Worm (Caenorhabditis elegans) whole organism, young adult: ENCODE results near the gene bgal-2.

Experiments
- F10E7.11 ChIP-seq: sonication (generic microtip); optimal IDR thresholded peaks from 2 replicates; lab custom pipeline; 2017; ENCODE audit warnings: mild to moderate bottlenecking, missing genetic modification characterization, moderate library complexity, missing compliant biosample characterization
- F23B12.7 ChIP-seq: sonication (generic microtip); optimal IDR thresholded peaks from 2 replicates; lab custom pipeline; 2017; ENCODE audit warnings: missing genetic modification characterization, mild to moderate bottlenecking, missing compliant biosample characterization, antibody characterized with exemption, moderate library complexity; ENCODE audit not compliant: insufficient read depth
- F37B4.10 ChIP-seq: fragments of 200-800 bp; sonication (Bioruptor generic); IDR thresholded peaks from 2 replicates; pipeline ENCODE4 v1.3.6; 2022; ENCODE audit warnings: missing genetic modification characterization, missing compliant biosample characterization
- F55B11.4 ChIP-seq: sonication (generic microtip); optimal IDR thresholded peaks from 2 replicates; lab custom pipeline; 2016; ENCODE audit warnings: missing compliant biosample characterization, missing genetic modification characterization, borderline replicate concordance; ENCODE audit not compliant: insufficient read depth
- Y53G8AR.9 ChIP-seq: fragments of 200-800 bp; sonication (Bioruptor generic); conservative IDR thresholded peaks from 2 replicates; pipeline ENCODE4 v1.3.6; 2022; ENCODE audit warnings: missing genetic modification reagents, missing genetic modification characterization, missing compliant biosample characterization
- Y56A3A.18 ChIP-seq: fragments of 200-800 bp; sonication (Bioruptor generic); IDR thresholded peaks from 2 replicates; pipeline ENCODE4 v1.3.6; 2022; ENCODE audit warnings: missing genetic modification reagents, missing genetic modification characterization, missing compliant biosample characterization
- Y79H2A.3 ChIP-seq: fragments of 200-800 bp; sonication (Bioruptor generic); conservative IDR thresholded peaks from 2 replicates; pipeline ENCODE4 v1.3.6; 2022; ENCODE audit warnings: missing genetic modification reagents, missing genetic modification characterization, missing compliant biosample characterization
- ZK185.1 ChIP-seq: sonication (generic microtip); optimal IDR thresholded peaks from 2 replicates; lab custom pipeline; 2016; ENCODE audit warnings: mild to moderate bottlenecking, missing genetic modification characterization, missing compliant biosample characterization; ENCODE audit not compliant: poor library complexity, severe bottlenecking
- atf-7 ChIP-seq: sonication (generic microtip); optimal IDR thresholded peaks from 2 replicates; lab custom pipeline; 2017; ENCODE audit warnings: mild to moderate bottlenecking, missing genetic modification characterization, missing compliant biosample characterization
- attf-6 ChIP-seq: fragments of 200-800 bp; sonication (Bioruptor generic); IDR thresholded peaks from 2 replicates; pipeline ENCODE4 v1.3.6; 2022; ENCODE audit warnings: missing genetic modification reagents, missing genetic modification characterization, missing compliant biosample characterization
- cebp-1 ChIP-seq, 2 experiments: fragments of 200-800 bp in 1 of 2; sonication (Bioruptor generic) in 1 of 2; sonication (generic microtip) in 1 of 2; IDR thresholded peaks in 1 of 2; optimal IDR thresholded peaks in 1 of 2; 2 replicates each; pipeline versions ENCODE4 v1.3.6 to Lab custom; 2017 to 2022; ENCODE audit warnings: missing compliant biosample characterization in 2 of 2, missing genetic modification characterization in 2 of 2, mild to moderate bottlenecking in 1 of 2, missing genetic modification reagents in 1 of 2, moderate library complexity in 1 of 2
- ceh-40 ChIP-seq: fragments of 200-800 bp; sonication (Bioruptor generic); IDR thresholded peaks from 2 replicates; pipeline ENCODE4 v1.3.6; 2022; ENCODE audit warnings: missing genetic modification characterization, missing compliant biosample characterization
- ceh-58 ChIP-seq: fragments of 200-800 bp; sonication (Bioruptor generic); IDR thresholded peaks from 2 replicates; pipeline ENCODE4 v1.3.6; 2022; ENCODE audit warnings: missing genetic modification characterization, missing compliant biosample characterization
- dox-1 ChIP-seq: fragments of 200-800 bp; sonication (Bioruptor generic); IDR thresholded peaks from 2 replicates; pipeline ENCODE4 v1.3.6; 2022; ENCODE audit warnings: missing genetic modification reagents, missing genetic modification characterization, missing compliant biosample characterization
- hmg-1.2 ChIP-seq: fragments of 200-800 bp; sonication (Bioruptor generic); IDR thresholded peaks from 2 replicates; pipeline ENCODE4 v1.3.6; 2022; ENCODE audit warnings: missing genetic modification reagents, missing genetic modification characterization, missing compliant biosample characterization
- hmg-20 ChIP-seq: fragments of 200-800 bp; sonication (Bioruptor generic); IDR thresholded peaks from 2 replicates; pipeline ENCODE4 v1.3.6; 2022; ENCODE audit warnings: missing genetic modification reagents, missing genetic modification characterization, missing compliant biosample characterization
- hsf-1 ChIP-seq: fragments of 200-800 bp; sonication (Bioruptor generic); IDR thresholded peaks from 2 replicates; pipeline ENCODE4 v1.3.6; 2022; ENCODE audit warnings: missing genetic modification reagents, missing genetic modification characterization, missing compliant biosample characterization
- let-526 ChIP-seq: fragments of 200-800 bp; sonication (Bioruptor generic); IDR thresholded peaks from 2 replicates; pipeline ENCODE4 v1.3.6; 2022; ENCODE audit warnings: missing genetic modification reagents, missing genetic modification characterization, missing compliant biosample characterization
- let-607 ChIP-seq, 2 experiments: fragments of 200-800 bp in 1 of 2; sonication (Bioruptor generic) in 1 of 2; sonication (generic microtip) in 1 of 2; optimal IDR thresholded peaks; 2 replicates each; lab custom pipeline; 2016 to 2018; ENCODE audit warnings: mild to moderate bottlenecking in 2 of 2, missing compliant biosample characterization in 2 of 2, missing genetic modification characterization in 2 of 2, moderate library complexity in 2 of 2, missing genotype in 1 of 2
- lin-26 ChIP-seq: fragments of 200-800 bp; sonication (Bioruptor generic); IDR thresholded peaks from 2 replicates; pipeline ENCODE4 v1.3.6; 2022; ENCODE audit warnings: missing genetic modification reagents, missing genetic modification characterization, missing compliant biosample characterization
- madf-10 ChIP-seq: sonication (generic microtip); optimal IDR thresholded peaks from 2 replicates; lab custom pipeline; 2016; ENCODE audit warnings: mild to moderate bottlenecking, missing genetic modification characterization, missing compliant biosample characterization
- nfyb-1 ChIP-seq: fragments of 200-800 bp; sonication (Bioruptor generic); IDR thresholded peaks from 2 replicates; pipeline ENCODE4 v1.3.6; 2022; ENCODE audit warnings: missing genetic modification reagents, missing genetic modification characterization, missing compliant biosample characterization
- nhr-80 ChIP-seq: sonication (generic microtip); optimal IDR thresholded peaks from 2 replicates; lab custom pipeline; 2016; ENCODE audit warnings: missing genetic modification characterization, missing compliant biosample characterization
- nhr-90 ChIP-seq: sonication (generic microtip); optimal IDR thresholded peaks from 2 replicates; lab custom pipeline; 2016; ENCODE audit warnings: missing genotype, mild to moderate bottlenecking, missing genetic modification characterization, missing compliant biosample characterization
- rec-8 ChIP-seq, 2 experiments: sonication (generic microtip); optimal IDR thresholded peaks; 2 replicates each; lab custom pipeline; 2016; ENCODE audit warnings: mild to moderate bottlenecking in 2 of 2, missing genetic modification characterization in 2 of 2, missing genetic modification reagents in 2 of 2, missing genotype in 2 of 2, missing biosample characterization in 1 of 2, missing compliant biosample characterization in 1 of 2, moderate library complexity in 1 of 2
- repo-1 ChIP-seq: sonication (generic microtip); optimal IDR thresholded peaks from 2 replicates; lab custom pipeline; 2017; ENCODE audit warnings: mild to moderate bottlenecking, missing genetic modification characterization, missing compliant biosample characterization
- sdz-38 ChIP-seq: sonication (generic microtip); optimal IDR thresholded peaks from 2 replicates; lab custom pipeline; 2016; ENCODE audit warnings: missing genotype, missing genetic modification characterization, missing compliant biosample characterization
- ztf-18 ChIP-seq: sonication (generic microtip); optimal IDR thresholded peaks from 2 replicates; lab custom pipeline; 2016; ENCODE audit warnings: missing genotype, mild to moderate bottlenecking, missing genetic modification characterization, missing compliant biosample characterization
- ztf-22 ChIP-seq: fragments of 200-800 bp; sonication (Bioruptor generic); optimal IDR thresholded peaks from 2 replicates; lab custom pipeline; 2018; ENCODE audit warnings: mild to moderate bottlenecking, missing genetic modification characterization, moderate library complexity, missing compliant biosample characterization

bgal-2 gene

ce11 chrX:6790457-6790856 is 6.2 kb downstream of the bgal-2 start:
- TF ChIP-seq hsf-1 (GFP tag; lab: Robert Waterston, UW) (peak; percentile 50; the same call in 1 of the 2 replicates), lin-26 (GFP tag; lab: Robert Waterston, UW) (no peak)

- TF ChIP-seq sdz-38 (tag; lab: Kevin White, UChicago) (no peak), F10E7.11 (no peak)
Measured at ce11 chrX:6790986-6791385, 6.8 kb downstream of the bgal-2 start, which contains the start of gene asp-3. TSS of gene asp-3 (plus strand) at chrX:6791064.

- TF ChIP-seq ZK185.1 (tag; lab: Kevin White, UChicago) (peak; percentile 8), ceh-40 (no peak), let-526 (GFP tag; lab: Robert Waterston, UW) (0 out of 2 replicates have a peak, but pooled peaks have one; percentile 15), nfyb-1 (peak; percentile 75; the same call in 1 of the 2 replicates), hmg-1.2 (GFP tag; lab: Robert Waterston, UW) (no peak; the same call in 1 of the 2 replicates), Y79H2A.3 (0 out of 2 replicates have a peak, but pooled peaks have one; percentile 26), dox-1 (GFP tag; lab: Robert Waterston, UW) (no peak; the same call in 1 of the 2 replicates), let-607 (tag; optimal IDR thresholded peaks at IDR 0.05; lab: Kevin White, UChicago) (peak in 1 of 2 experiments; percentile 10), atf-7 (tag; lab: Kevin White, UChicago) (peak; percentile 23), madf-10 (tag; lab: Kevin White, UChicago) (peak; percentile 68), cebp-1 (GFP tag; IDR thresholded peaks at IDR 0.05; lab: Robert Waterston, UW) (0 out of 2 replicates have a peak, but pooled peaks have one; percentile 27), cebp-1 (tag; optimal IDR thresholded peaks at IDR 0.05; lab: Kevin White, UChicago) (peak; percentile 31), Y56A3A.18 (peak; percentile 65; the same call in 1 of the 2 replicates), nhr-80 (tag; lab: Kevin White, UChicago) (peak; percentile 63), Y53G8AR.9 (GFP tag; lab: Robert Waterston, UW) (peak; percentile 90)
- TF ChIP-seq, all 124 proteins: peak for 11
Measured at ce11 chrX:6792281-6793003, 8.2 kb downstream of the bgal-2 start.

ce11 chrX:6795843-6796521 is 11.8 kb downstream of the bgal-2 start:
- TF ChIP-seq F23B12.7 (tag; lab: Kevin White, UChicago) (no peak), F37B4.10 (GFP tag; lab: Robert Waterston, UW) (no peak), nhr-90 (tag; lab: Kevin White, UChicago) (no peak), ztf-18 (no peak), cebp-1 (GFP tag; IDR thresholded peaks at IDR 0.05; lab: Robert Waterston, UW) (no peak), cebp-1 (tag; optimal IDR thresholded peaks at IDR 0.05; lab: Kevin White, UChicago) (peak; percentile 48), nhr-80 (tag; lab: Kevin White, UChicago) (peak; percentile 28)

ce11 chrX:6799776-6800175 is 15.6 kb downstream of the bgal-2 start, which contains the start of gene M03A8.3:
TSS of gene M03A8.3 (plus strand) at chrX:6800053.
- peak; percentile 46 for TF ChIP-seq nhr-80 (tag; lab: Kevin White, UChicago)
- no peak for TF ChIP-seq attf-6 (GFP tag; lab: Robert Waterston, UW)
- no peak for TF ChIP-seq ceh-58 (GFP tag; lab: Robert Waterston, UW)
- TF ChIP-seq hmg-20 (GFP tag; lab: Robert Waterston, UW): no peak
- no peak for TF ChIP-seq repo-1
- TF ChIP-seq rec-8 (tag; optimal IDR thresholded peaks at IDR 0.05; lab: Kevin White, UChicago): no peak
- TF ChIP-seq ztf-22: no peak
- TF ChIP-seq F55B11.4: no peak
